Worm (Caenorhabditis elegans): ENCODE data around the gene fbxc-12.

The fbxc-12 gene

DNA sequence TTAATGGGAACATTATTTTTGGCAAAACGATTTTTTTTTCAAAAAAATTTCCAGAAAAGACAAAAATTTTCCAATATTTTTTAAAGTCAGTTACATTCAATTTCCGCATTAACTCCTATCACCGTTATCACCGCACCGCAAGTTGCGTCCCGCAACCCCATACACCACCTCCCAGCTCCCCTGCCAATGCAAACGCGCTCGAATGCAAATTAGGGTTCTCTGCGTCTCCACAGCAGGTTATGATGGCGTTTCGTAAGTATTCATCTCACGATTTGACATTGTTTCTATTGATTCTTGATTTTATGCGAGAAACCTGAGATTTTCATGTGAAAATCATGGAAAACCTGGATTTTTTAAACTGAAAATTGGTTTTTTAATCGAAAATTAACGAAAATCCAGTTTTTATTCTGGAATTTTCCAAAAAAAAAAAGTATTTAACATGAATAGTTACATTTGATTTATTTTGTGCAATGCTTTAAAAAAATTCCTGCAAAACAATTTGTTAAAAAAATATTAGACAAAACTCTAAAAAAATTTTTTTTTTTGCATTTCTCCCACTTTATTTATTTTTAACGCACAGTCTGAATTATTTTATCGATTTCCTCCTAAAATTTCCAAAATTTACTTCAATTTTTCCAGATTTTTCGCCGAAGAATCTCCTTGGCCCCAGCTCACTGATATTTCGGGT, 20.2 kb upstream of the fbxc-12 start, which contains the start of gene mak-2 (continued):
- TF ChIP-seq mdt-29 (GFP tag; IDR thresholded peaks at IDR 0.05): no peak
- TF ChIP-seq unc-62 (GFP tag; optimal IDR thresholded peaks at IDR 0.05 in 1 of 2): peak in 1 of 2 experiments; percentile 98
- no peak for TF ChIP-seq unc-62 (tag; optimal IDR thresholded peaks at IDR 0.05)
- no peak for TF ChIP-seq lir-3 (tag; optimal IDR thresholded peaks at IDR 0.05)
- TF ChIP-seq unc-130 (GFP tag; optimal IDR thresholded peaks at IDR 0.05): no peak
- no peak for TF ChIP-seq sdz-12 (GFP tag; optimal IDR thresholded peaks at IDR 0.05)

DNA sequence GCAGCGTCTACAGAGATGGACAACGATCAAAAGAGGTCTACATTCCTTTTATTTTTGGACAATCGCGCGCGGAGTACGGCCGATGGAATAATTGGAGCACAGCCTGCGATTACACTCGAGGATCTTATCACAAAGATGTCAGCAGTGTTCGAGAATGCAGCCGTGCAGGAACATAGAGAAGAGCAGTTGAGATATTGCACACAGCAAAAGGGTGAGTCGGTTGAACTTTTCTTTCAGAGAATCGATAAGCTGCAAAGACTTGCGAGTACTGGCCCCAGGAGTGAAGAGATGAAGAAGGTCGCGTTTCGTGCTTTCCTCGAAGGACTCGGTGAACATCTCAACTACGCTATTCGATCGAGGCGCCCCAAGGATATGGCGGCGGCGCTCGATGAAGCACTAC, 9.8 kb downstream of the fbxc-12 start:
- 0 out of 2 replicates have a peak, but pooled peaks have one; percentile 60 for TF ChIP-seq D1046.2 (GFP tag; IDR thresholded peaks at IDR 0.05)
- no peak for TF ChIP-seq Y105C5A.15 (GFP tag; IDR thresholded peaks at IDR 0.05)
- peak; percentile 84 for TF ChIP-seq aha-1 (tag)

DNA sequence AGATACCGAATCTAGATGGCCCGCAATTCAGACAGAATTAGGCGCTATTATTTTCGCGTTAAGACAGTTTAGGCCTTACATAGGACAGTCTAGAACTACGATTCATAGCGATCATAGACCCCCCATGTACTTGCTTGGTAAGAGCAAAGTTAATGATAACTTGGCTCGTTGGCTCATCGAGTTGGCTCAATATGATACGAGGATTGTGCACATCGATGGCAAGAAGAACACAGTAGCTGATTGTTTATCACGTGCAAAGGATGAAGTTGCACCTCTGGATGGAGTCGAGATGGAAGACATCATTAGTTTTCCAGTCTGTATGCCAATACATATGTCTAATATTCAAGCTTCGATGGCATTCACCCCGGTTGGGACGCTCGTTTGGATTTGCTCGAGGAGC, 12.6 kb downstream of the fbxc-12 start:
- peak in 1 of 2 experiments; percentile 91 for TF ChIP-seq unc-62 (GFP tag; optimal IDR thresholded peaks at IDR 0.05 in 1 of 2)
- no peak for TF ChIP-seq unc-62 (tag; optimal IDR thresholded peaks at IDR 0.05)
- TF ChIP-seq lin-1 (GFP tag; IDR thresholded peaks at IDR 0.05): no peak
- TF ChIP-seq spr-1 (tag; optimal IDR thresholded peaks at IDR 0.05): no peak
- no peak for TF ChIP-seq Y5F2A.4 (GFP tag; optimal IDR thresholded peaks at IDR 0.05)

DNA sequence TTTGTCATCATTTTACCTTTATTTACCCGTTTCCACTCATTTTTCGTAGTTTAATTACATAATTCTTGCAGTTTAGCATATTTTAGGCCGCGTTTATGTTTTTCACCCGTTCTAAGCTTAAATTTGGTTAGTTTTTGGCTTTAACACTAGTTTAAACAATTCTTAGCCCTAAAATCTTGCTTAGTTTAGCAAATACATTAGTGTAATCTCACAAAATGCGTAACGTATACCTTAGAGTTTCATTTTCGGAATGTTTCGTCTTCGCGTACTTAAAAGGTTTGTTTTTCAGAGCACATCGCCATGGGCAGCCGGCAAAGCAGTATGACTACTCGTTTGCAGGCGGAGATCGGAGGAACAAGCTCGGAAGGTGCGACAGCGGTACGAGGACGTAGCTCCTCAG, 14.6 kb downstream of the fbxc-12 start, which contains the start of gene F58H7.5:
Gene F58H7.5 (plus strand): TSS at position 301 of the 400 bp plus-strand sequence.
- TF ChIP-seq hif-1 (tag; optimal IDR thresholded peaks at IDR 0.05) (no peak), unc-39 (tag; optimal IDR thresholded peaks at IDR 0.05) (no peak), dmd-6 (GFP tag; IDR thresholded peaks at IDR 0.05) (no peak), Y5F2A.4 (GFP tag; optimal IDR thresholded peaks at IDR 0.05) (no peak), snpc-4 (tag; optimal IDR thresholded peaks at IDR 0.05) (no peak)

DNA sequence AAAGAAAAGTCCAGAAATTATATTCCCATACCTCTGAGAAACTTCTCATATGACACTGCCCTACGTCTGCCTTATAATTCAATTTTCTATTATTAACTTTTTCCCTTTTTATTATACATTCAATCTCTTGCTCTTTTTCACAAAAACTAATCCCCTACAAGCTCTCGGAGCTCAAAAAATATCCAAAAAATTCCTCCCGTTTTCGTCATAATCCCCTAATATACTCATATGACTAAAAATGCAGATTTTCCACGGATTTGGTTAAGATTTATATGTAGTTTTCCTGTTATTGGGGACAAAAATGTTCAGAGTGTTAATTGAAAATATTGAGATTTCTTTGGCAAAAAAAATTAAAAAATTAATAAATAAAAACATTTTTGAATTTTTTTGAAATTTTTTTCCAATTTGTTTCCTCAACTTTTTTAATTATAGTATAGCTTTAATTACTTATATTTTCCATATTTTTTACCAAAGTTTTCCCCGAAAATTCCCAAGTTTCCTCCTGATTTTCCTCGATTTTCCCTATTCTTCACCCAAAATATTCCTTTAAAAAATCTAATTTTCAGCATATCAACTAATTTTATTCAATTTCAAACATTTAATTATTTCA, 19.4 kb downstream of the fbxc-12 start, which contains the start of gene lgc-30:
Gene lgc-30 (plus strand): TSS at position 560 of the 610 bp plus-strand sequence.
- TF ChIP-seq F44E2.7 (GFP tag; IDR thresholded peaks at IDR 0.05) (no peak), mes-2 (tag; optimal IDR thresholded peaks at IDR 0.05; ENCODE audit: poor library complexity, severe bottlenecking) (no peak), vab-7 (GFP tag; IDR thresholded peaks at IDR 0.05) (no peak), lin-39 (tag; optimal IDR thresholded peaks at IDR 0.05) (no peak), nhr-28 (tag; optimal IDR thresholded peaks at IDR 0.05) (no peak), daf-16 (GFP tag; optimal IDR thresholded peaks at IDR 0.05) (no peak), daf-16 (tag; optimal IDR thresholded peaks at IDR 0.05) (no peak), dmd-9 (GFP tag; IDR thresholded peaks at IDR 0.05) (no peak), zfp-3 (GFP tag; conservative IDR thresholded peaks at IDR 0.05) (no peak)

DNA sequence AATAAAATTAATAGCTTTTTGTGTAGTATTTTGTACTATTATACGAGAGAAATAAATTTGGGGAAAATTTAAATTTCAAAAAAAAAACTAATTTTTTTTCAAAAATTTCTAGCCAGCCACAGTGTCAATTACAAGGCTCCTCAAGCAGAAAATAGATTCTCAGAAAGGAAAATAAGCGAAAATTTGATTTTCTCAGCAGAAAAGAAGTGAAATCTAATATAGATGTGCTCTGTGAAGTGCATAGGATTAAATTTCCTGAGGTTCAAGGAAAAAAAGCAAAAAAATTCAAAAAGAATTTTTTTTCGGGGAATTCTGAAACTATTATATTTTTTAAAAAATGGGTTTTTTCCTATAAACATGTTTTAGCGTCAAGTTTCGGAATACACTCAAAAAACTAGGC, 22.4 kb downstream of the fbxc-12 start:
- TF ChIP-seq ceh-44 (GFP tag; IDR thresholded peaks at IDR 0.05) (no peak), ces-1 (GFP tag; optimal IDR thresholded peaks at IDR 0.05) (peak; percentile 83), fkh-10 (GFP tag; optimal IDR thresholded peaks at IDR 0.05) (peak; percentile 84), nhr-10 (tag; optimal IDR thresholded peaks at IDR 0.05) (no peak), mes-2 (tag; optimal IDR thresholded peaks at IDR 0.05; ENCODE audit: poor library complexity, severe bottlenecking) (no peak), zag-1 (tag; optimal IDR thresholded peaks at IDR 0.05) (no peak), T26A8.4 (GFP tag; IDR thresholded peaks at IDR 0.05) (no peak), ZK337.2 (GFP tag; IDR thresholded peaks at IDR 0.05) (no peak)

Data from whole organism, L4 larva.